Worm (Caenorhabditis elegans): Measurements from ENCODE around the gene T22G5.1.

DNA sequence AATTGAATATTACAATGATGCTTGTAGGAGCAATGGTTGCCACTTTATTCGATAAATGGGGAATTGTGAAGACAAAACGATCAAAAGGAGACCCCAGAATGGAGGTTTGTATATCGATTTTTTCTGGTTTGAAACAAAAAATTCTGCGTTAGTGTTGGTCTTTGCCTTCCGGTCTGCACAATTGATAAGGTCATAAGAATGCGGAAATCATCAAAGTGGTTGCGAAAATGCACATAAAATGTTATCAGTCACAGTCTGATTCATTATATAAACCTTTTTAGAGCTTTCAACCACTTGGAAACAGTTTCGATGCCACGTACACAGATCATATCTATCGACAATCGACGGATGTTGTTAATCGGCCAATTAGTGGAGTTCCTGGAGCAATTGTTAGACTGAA is 17.0 kb downstream of the T22G5.1 start:
- TF ChIP-seq fos-1 (tag; optimal IDR thresholded peaks at IDR 0.05) (no peak), nhr-11 (tag; optimal IDR thresholded peaks at IDR 0.05) (no peak), nhr-42 (GFP tag; IDR thresholded peaks at IDR 0.05) (no peak), jun-1 (tag; optimal IDR thresholded peaks at IDR 0.05) (no peak), aly-2 (tag; optimal IDR thresholded peaks at IDR 0.05) (no peak), ZK546.5 (tag; optimal IDR thresholded peaks at IDR 0.05) (no peak), dpl-1 (GFP tag; optimal IDR thresholded peaks at IDR 0.05) (no peak), sdz-12 (GFP tag; optimal IDR thresholded peaks at IDR 0.05) (no peak), ceh-28 (tag; optimal IDR thresholded peaks at IDR 0.05) (no peak), dmd-8 (GFP tag; IDR thresholded peaks at IDR 0.05) (no peak), nhr-237 (tag; optimal IDR thresholded peaks at IDR 0.05) (no peak)

Data from whole organism, L4 larva.